Worm (Caenorhabditis elegans) whole organism, young adult: ENCODE measurements around the gene bre-5.

Experiments used
- D2030.7 ChIP-seq: fragments of 200-800 bp; sonication (Bioruptor generic); IDR thresholded peaks from 2 replicates; pipeline ENCODE4 v1.3.6; 2022; ENCODE audit warnings: missing genetic modification reagents, missing genetic modification characterization, missing compliant biosample characterization
- F39B2.1 ChIP-seq: fragments of 200-800 bp; sonication (Bioruptor generic); IDR thresholded peaks from 2 replicates; pipeline ENCODE4 v1.3.6; 2022; ENCODE audit warnings: missing genetic modification reagents, missing genetic modification characterization, missing compliant biosample characterization
- ZK185.1 ChIP-seq: sonication (generic microtip); optimal IDR thresholded peaks from 2 replicates; lab custom pipeline; 2016; ENCODE audit warnings: mild to moderate bottlenecking, missing genetic modification characterization, missing compliant biosample characterization; ENCODE audit not compliant: poor library complexity, severe bottlenecking
- ama-1 ChIP-seq, 3 experiments: fragments of 150-350 bp in 1 of 3; sonication (generic microtip) in 2 of 3; optimal IDR thresholded peaks; 2 replicates each; lab custom pipeline; 2014 to 2018; ENCODE audit warnings: missing biosample characterization in 2 of 3, missing genetic modification characterization in 2 of 3, missing genetic modification reagents in 2 of 3
- aptf-2 ChIP-seq: fragments of 200-800 bp; sonication (Bioruptor generic); conservative IDR thresholded peaks from 2 replicates; pipeline ENCODE4 v1.3.6; 2022; ENCODE audit warnings: missing genetic modification reagents, missing genetic modification characterization, missing compliant biosample characterization
- bed-1 ChIP-seq: fragments of 200-800 bp; sonication (Bioruptor generic); IDR thresholded peaks from 2 replicates; pipeline ENCODE4 v1.3.6; 2022; ENCODE audit warnings: missing genetic modification reagents, missing genetic modification characterization, missing compliant biosample characterization
- efl-1 ChIP-seq: fragments of 150-350 bp; optimal IDR thresholded peaks from 2 replicates; lab custom pipeline; 2014; ENCODE audit warnings: missing biosample characterization, missing genetic modification reagents, missing genetic modification characterization
- nhr-179 ChIP-seq: sonication (generic microtip); optimal IDR thresholded peaks from 2 replicates; lab custom pipeline; 2016; ENCODE audit warnings: mild to moderate bottlenecking, missing genetic modification characterization, missing compliant biosample characterization
- sea-2 ChIP-seq: fragments of 200-800 bp; sonication (Bioruptor generic); IDR thresholded peaks from 2 replicates; pipeline ENCODE4 v1.3.6; 2022; ENCODE audit warnings: missing genetic modification characterization, missing compliant biosample characterization
- unc-130 ChIP-seq: sonication (generic microtip); optimal IDR thresholded peaks from 2 replicates; lab custom pipeline; 2016; ENCODE audit warnings: missing genetic modification reagents, missing genetic modification characterization, missing compliant biosample characterization

- no peak for TF ChIP-seq sea-2 (GFP tag; lab: Robert Waterston, UW)
- no peak for TF ChIP-seq nhr-179 (tag; lab: Kevin White, UChicago)
- no peak for TF ChIP-seq efl-1 (GFP tag; lab: Kevin White, UChicago)
- TF ChIP-seq ZK185.1 (tag; lab: Kevin White, UChicago) = no peak
- no peak for TF ChIP-seq F39B2.1 (GFP tag; lab: Robert Waterston, UW)
- no peak for TF ChIP-seq ama-1 (optimal IDR thresholded peaks at IDR 0.05; lab: Kevin White, UChicago)
- TF ChIP-seq ama-1 (GFP tag; optimal IDR thresholded peaks at IDR 0.05; lab: Kevin White, UChicago) = no peak
- TF ChIP-seq D2030.7 (GFP tag; lab: Robert Waterston, UW) = no peak
- no peak for TF ChIP-seq aptf-2 (GFP tag; lab: Robert Waterston, UW)
- no peak for TF ChIP-seq bed-1
- TF ChIP-seq unc-130 = no peak
These were observed 29.8 kb upstream of the bre-5 start for ce11 chrIV:12080807-12081206.
